Fruit fly (Drosophila melanogaster): ENCODE data around the gene Naglu.

The Naglu gene

DNA sequence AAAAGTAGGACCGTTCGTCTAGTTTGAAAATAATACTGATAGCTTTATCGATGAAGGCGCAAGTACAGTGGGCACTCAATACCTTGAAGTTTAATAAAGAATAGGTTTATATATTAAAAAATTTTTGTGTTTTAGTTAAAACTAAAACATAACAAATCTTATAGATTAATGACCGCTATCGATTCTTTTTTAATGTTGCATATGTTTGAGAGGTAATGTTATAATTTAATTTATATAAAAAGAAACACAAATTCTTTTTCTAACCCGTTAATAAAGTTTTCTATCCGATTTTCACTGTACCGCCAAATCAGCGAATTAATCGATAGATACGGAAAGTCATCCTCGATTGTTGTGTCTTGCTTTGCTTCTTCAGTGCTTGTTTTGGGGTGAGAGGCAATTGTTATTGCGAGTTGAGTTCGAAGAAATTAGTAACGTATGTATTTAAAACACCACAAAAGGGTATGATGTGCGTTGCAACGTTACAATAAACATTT is 27.5 kb downstream of the Naglu start, which contains the start of the genes Dad1 and CG13384 (continued):
- peak; percentile 86 for TF ChIP-seq ssp (GFP tag; IDR thresholded peaks at IDR 0.05)
- TF ChIP-seq CG15073 (GFP tag; optimal IDR thresholded peaks at IDR 0.05): peak; percentile 43
- TF ChIP-seq CG32767 (GFP tag; IDR thresholded peaks at IDR 0.05): peak; percentile 86
- TF ChIP-seq vvl (GFP tag; IDR thresholded peaks at IDR 0.05): peak; percentile 95
- TF ChIP-seq tup (GFP tag; optimal IDR thresholded peaks at IDR 0.05): peak; percentile 45
- peak; percentile 78 for TF ChIP-seq Med (GFP tag)
- TF ChIP-seq Dbx (GFP tag; IDR thresholded peaks at IDR 0.05): peak; percentile 93
- peak; percentile 35 for TF ChIP-seq shn (GFP tag; optimal IDR thresholded peaks at IDR 0.05)
- peak; percentile 65 for TF ChIP-seq gfzf (GFP tag; optimal IDR thresholded peaks at IDR 0.05)
- TF ChIP-seq D (optimal IDR thresholded peaks at IDR 0.05): no peak
- peak; percentile 81 for TF ChIP-seq D (GFP tag; optimal IDR thresholded peaks at IDR 0.05)
- TF ChIP-seq jing (GFP tag; optimal IDR thresholded peaks at IDR 0.05): no peak
- TF ChIP-seq CG16815 (GFP tag; optimal IDR thresholded peaks at IDR 0.05): peak; percentile 92
- no peak for TF ChIP-seq bigmax (GFP tag; optimal IDR thresholded peaks at IDR 0.05)
- peak; percentile 78; the same call in 2 of the 3 replicates for TF ChIP-seq so (GFP tag; IDR thresholded peaks at IDR 0.05)
- peak; percentile 50 for TF ChIP-seq CG4617 (GFP tag; optimal IDR thresholded peaks at IDR 0.05; ENCODE audit: borderline replicate concordance)
- TF ChIP-seq MBD-R2 (GFP tag; IDR thresholded peaks at IDR 0.05): peak; percentile 65; the same call in 1 of the 2 replicates
- TF ChIP-seq Adf1 (GFP tag; IDR thresholded peaks at IDR 0.05): peak; percentile 72
- TF ChIP-seq Dll (GFP tag; IDR thresholded peaks at IDR 0.05; ENCODE audit: partially characterized antibody): peak; percentile 68; the same call in 3 of the 4 replicates
- TF ChIP-seq grn (GFP tag; optimal IDR thresholded peaks at IDR 0.05): peak; percentile 46
- TF ChIP-seq CG18599 (GFP tag; optimal IDR thresholded peaks at IDR 0.05): peak; percentile 96
- TF ChIP-seq Neu2 (GFP tag; optimal IDR thresholded peaks at IDR 0.05; ENCODE audit: borderline replicate concordance): no peak
- TF ChIP-seq CG1832 (GFP tag; optimal IDR thresholded peaks at IDR 0.05): no peak
- TF ChIP-seq CG17912 (GFP tag; optimal IDR thresholded peaks at IDR 0.05): peak; percentile 31
- peak; percentile 88 for TF ChIP-seq CG6854 (GFP tag; optimal IDR thresholded peaks at IDR 0.05)
- TF ChIP-seq sim (GFP tag; IDR thresholded peaks at IDR 0.05): peak; percentile 53; the same call in 1 of the 2 replicates
- peak; percentile 82 for TF ChIP-seq D19B (GFP tag; optimal IDR thresholded peaks at IDR 0.05)
- peak; percentile 91 for TF ChIP-seq Nf-YC (tag; optimal IDR thresholded peaks at IDR 0.05)
- TF ChIP-seq Kr (GFP tag; optimal IDR thresholded peaks at IDR 0.05): peak; percentile 65
- peak; percentile 79 for TF ChIP-seq HHEX (GFP tag; optimal IDR thresholded peaks at IDR 0.05)
- TF ChIP-seq Sry-β (GFP tag; optimal IDR thresholded peaks at IDR 0.05): peak; percentile 44
- peak; percentile 93 for TF ChIP-seq CG33557 (GFP tag; optimal IDR thresholded peaks at IDR 0.05)
- peak; percentile 88 for TF ChIP-seq HLH3B (GFP tag; IDR thresholded peaks at IDR 0.05)
- TF ChIP-seq Atf-2 (GFP tag; optimal IDR thresholded peaks at IDR 0.05): peak; percentile 21
- TF ChIP-seq wek (GFP tag; optimal IDR thresholded peaks at IDR 0.05): peak; percentile 15
- TF ChIP-seq CG11398 (GFP tag; optimal IDR thresholded peaks at IDR 0.05): no peak
- TF ChIP-seq CG9817 (tag; optimal IDR thresholded peaks at IDR 0.05): peak; percentile 94
- no peak for TF ChIP-seq jumu (GFP tag; optimal IDR thresholded peaks at IDR 0.05)
- TF ChIP-seq bcd (GFP tag; optimal IDR thresholded peaks at IDR 0.05): peak; percentile 92
- TF ChIP-seq stwl (tag; optimal IDR thresholded peaks at IDR 0.05): peak; percentile 79
- peak; percentile 92 for TF ChIP-seq ind (GFP tag; optimal IDR thresholded peaks at IDR 0.05)
- no peak for TF ChIP-seq abd-A (tag; optimal IDR thresholded peaks at IDR 0.05)
- TF ChIP-seq Dad (GFP tag; optimal IDR thresholded peaks at IDR 0.05): peak; percentile 44
- TF ChIP-seq seq (GFP tag; IDR thresholded peaks at IDR 0.05): peak; percentile 91
- TF ChIP-seq CG9727 (GFP tag; optimal IDR thresholded peaks at IDR 0.05): peak; percentile 93
- peak; percentile 68 for TF ChIP-seq Awh (GFP tag; IDR thresholded peaks at IDR 0.05)
- peak; percentile 82 for TF ChIP-seq CG7271 (tag; optimal IDR thresholded peaks at IDR 0.05)
- peak; percentile 77 for TF ChIP-seq CG13123 (GFP tag; optimal IDR thresholded peaks at IDR 0.05)
- peak; percentile 88 for TF ChIP-seq CG30020 (tag; optimal IDR thresholded peaks at IDR 0.05)
- TF ChIP-seq CG15011 (GFP tag; optimal IDR thresholded peaks at IDR 0.05): peak; percentile 87

Measured in whole organism, embryonic.